Fruit fly (Drosophila melanogaster) whole organism, embryonic: Measurements from ENCODE around the gene CG43245.
A peak's percentile ranks its signal among the peaks of the same experiment; 100 is the strongest.

Experiments
- ATbp ChIP-seq: fragments of 200-800 bp; sonication (Bioruptor generic); optimal IDR thresholded peaks from 2 replicates; lab custom pipeline; 2017; ENCODE audit warnings: missing biosample characterization, mild to moderate bottlenecking, missing genetic modification characterization, missing genetic modification reagents
- Atf6 ChIP-seq: fragments of 200-800 bp; sonication (Bioruptor generic); IDR thresholded peaks from 2 replicates; pipeline ENCODE4 v1.3.6; 2022; ENCODE audit warnings: missing biosample characterization, missing genetic modification characterization
- CG10366 ChIP-seq: fragments of 200-800 bp; sonication (Bioruptor generic); IDR thresholded peaks from 2 replicates; pipeline ENCODE4 v1.3.6; 2022; ENCODE audit warnings: missing biosample characterization, missing genetic modification characterization
- CG11093 ChIP-seq: fragments of 200-800 bp; sonication (Bioruptor generic); IDR thresholded peaks from 3 replicates; pipeline ENCODE4 v1.3.6; 2022; ENCODE audit warnings: missing biosample characterization, missing genetic modification characterization
- CG11247 ChIP-seq: fragments of 200-800 bp; sonication (Bioruptor generic); IDR thresholded peaks from 2 replicates; pipeline ENCODE4 v1.3.6; 2022; ENCODE audit warnings: missing biosample characterization, missing genetic modification characterization
- CG11504 ChIP-seq: fragments of 200-800 bp; sonication (Bioruptor generic); optimal IDR thresholded peaks from 3 replicates; lab custom pipeline; 2019; ENCODE audit warnings: missing biosample characterization, mild to moderate bottlenecking, missing genetic modification characterization, moderate library complexity
- CG11560 ChIP-seq: fragments of 200-800 bp; sonication (Bioruptor generic); IDR thresholded peaks from 3 replicates; pipeline ENCODE4 v1.3.6; 2022; ENCODE audit warnings: missing biosample characterization, missing genetic modification characterization
- CG13123 ChIP-seq: fragments of 200-800 bp; sonication (Bioruptor generic); optimal IDR thresholded peaks from 2 replicates; lab custom pipeline; 2016; ENCODE audit warnings: missing biosample characterization, missing genetic modification characterization
- CG13424 ChIP-seq: fragments of 200-800 bp; sonication (Bioruptor generic); optimal IDR thresholded peaks from 2 replicates; lab custom pipeline; 2019; ENCODE audit warnings: missing biosample characterization, mild to moderate bottlenecking, missing genetic modification characterization, moderate library complexity
- CG14050 ChIP-seq: fragments of 200-800 bp; sonication (Bioruptor generic); IDR thresholded peaks from 3 replicates; pipeline ENCODE4 v1.3.6; 2022; ENCODE audit warnings: missing biosample characterization, missing genetic modification characterization
- CG15269 ChIP-seq: fragments of 200-800 bp; sonication (Bioruptor generic); optimal IDR thresholded peaks from 2 replicates; lab custom pipeline; 2018; ENCODE audit warnings: missing biosample characterization, mild to moderate bottlenecking, missing genetic modification characterization, moderate library complexity
- CG15696 ChIP-seq: fragments of 200-800 bp; sonication (Bioruptor generic); optimal IDR thresholded peaks from 2 replicates; lab custom pipeline; 2019; ENCODE audit warnings: missing biosample characterization, mild to moderate bottlenecking, missing genetic modification characterization, moderate library complexity
- CG1832 ChIP-seq: fragments of 200-800 bp; sonication (Bioruptor generic); optimal IDR thresholded peaks from 2 replicates; lab custom pipeline; 2017; ENCODE audit warnings: missing biosample characterization, mild to moderate bottlenecking, missing genetic modification characterization, inconsistent platforms
- CG2129 ChIP-seq: fragments of 200-800 bp; sonication (Bioruptor generic); IDR thresholded peaks from 2 replicates; pipeline ENCODE4 v1.3.6; 2022; ENCODE audit warnings: missing biosample characterization, missing genetic modification characterization; ENCODE audit not compliant: partially characterized antibody
- CG2889 ChIP-seq: fragments of 200-800 bp; sonication (Bioruptor generic); IDR thresholded peaks from 3 replicates; pipeline ENCODE4 v1.3.6; 2022; ENCODE audit warnings: missing biosample characterization, missing genetic modification characterization
- CG31388 ChIP-seq: fragments of 200-800 bp; sonication (Bioruptor generic); optimal IDR thresholded peaks from 2 replicates; lab custom pipeline; 2016; ENCODE audit warnings: missing biosample characterization, missing genetic modification characterization
- CG3726 ChIP-seq: fragments of 200-800 bp; sonication (Bioruptor generic); IDR thresholded peaks from 3 replicates; pipeline ENCODE4, ENCODE4 v1.3.6; 2022; ENCODE audit warnings: missing biosample characterization, missing genetic modification characterization
- CG3838 ChIP-seq: fragments of 200-800 bp; sonication (Bioruptor generic); optimal IDR thresholded peaks from 3 replicates; lab custom pipeline; 2016; ENCODE audit warnings: missing biosample characterization, missing genetic modification characterization
- CG42726 ChIP-seq: fragments of 200-800 bp; sonication (Bioruptor generic); IDR thresholded peaks from 2 replicates; pipeline ENCODE4 v1.3.6; 2022; ENCODE audit warnings: missing biosample characterization, missing genetic modification characterization; ENCODE audit not compliant: partially characterized antibody
- CG5245 ChIP-seq: fragments of 200-800 bp; sonication (Bioruptor generic); optimal IDR thresholded peaks from 3 replicates; lab custom pipeline; 2016; ENCODE audit warnings: missing biosample characterization, missing genetic modification characterization
- CG5953 ChIP-seq: fragments of 200-800 bp; sonication (Bioruptor generic); IDR thresholded peaks from 2 replicates; pipeline ENCODE4 v1.3.6; 2022; ENCODE audit warnings: missing biosample characterization, missing genetic modification characterization
- CG6654 ChIP-seq: fragments of 200-800 bp; sonication (Bioruptor generic); optimal IDR thresholded peaks from 2 replicates; lab custom pipeline; 2017; ENCODE audit warnings: missing biosample characterization, mild to moderate bottlenecking, missing genetic modification characterization
- CG6765 ChIP-seq: fragments of 200-800 bp; sonication (Bioruptor generic); optimal IDR thresholded peaks from 3 replicates; lab custom pipeline; 2017; ENCODE audit warnings: missing biosample characterization, mild to moderate bottlenecking, missing genetic modification characterization
- CG7745 ChIP-seq: fragments of 200-800 bp; sonication (Bioruptor generic); optimal IDR thresholded peaks from 2 replicates; lab custom pipeline; 2018; ENCODE audit warnings: missing biosample characterization, mild to moderate bottlenecking, missing genetic modification characterization, moderate library complexity
- CG8290 ChIP-seq, 3 experiments: fragments of 200-800 bp; sonication (Bioruptor generic); optimal IDR thresholded peaks; 2 replicates each; lab custom pipeline; 2016 to 2019; ENCODE audit warnings: missing biosample characterization in 3 of 3, missing genetic modification characterization in 3 of 3, mild to moderate bottlenecking in 2 of 3, moderate library complexity in 1 of 3
- CG9797 ChIP-seq: fragments of 200-800 bp; sonication (Bioruptor generic); optimal IDR thresholded peaks from 3 replicates; lab custom pipeline; 2018; ENCODE audit warnings: missing biosample characterization, mild to moderate bottlenecking, missing genetic modification characterization
- CG9876 ChIP-seq: fragments of 200-800 bp; sonication (Bioruptor generic); optimal IDR thresholded peaks from 2 replicates; lab custom pipeline; 2016; ENCODE audit warnings: missing biosample characterization, missing genetic modification characterization
- Chrac-16 ChIP-seq: fragments of 200-800 bp; sonication (Bioruptor generic); optimal IDR thresholded peaks from 3 replicates; lab custom pipeline; 2016; ENCODE audit warnings: missing biosample characterization, missing genetic modification characterization
- Dad ChIP-seq: fragments of 200-800 bp; sonication (Bioruptor generic); optimal IDR thresholded peaks from 3 replicates; lab custom pipeline; 2016; ENCODE audit warnings: missing biosample characterization, missing genetic modification characterization
- Dek ChIP-seq: fragments of 200-800 bp; sonication (Bioruptor generic); optimal IDR thresholded peaks from 3 replicates; lab custom pipeline; 2019; ENCODE audit warnings: missing biosample characterization, mild to moderate bottlenecking, missing genetic modification characterization, moderate library complexity
- Doc3 ChIP-seq: fragments of 200-800 bp; sonication (Bioruptor generic); IDR thresholded peaks from 3 replicates; pipeline ENCODE4 v1.3.6; 2022; ENCODE audit warnings: missing biosample characterization, missing genetic modification characterization; ENCODE audit not compliant: partially characterized antibody
- Dp ChIP-seq: fragments of 200-800 bp; sonication (Bioruptor generic); optimal IDR thresholded peaks from 2 replicates; lab custom pipeline; 2018; ENCODE audit warnings: missing biosample characterization, mild to moderate bottlenecking, missing genetic modification characterization, moderate library complexity
- Hr39 ChIP-seq: fragments of >200 bp; optimal IDR thresholded peaks from 2 replicates; lab custom pipeline; 2017
- NC2α ChIP-seq: fragments of 200-800 bp; sonication (Bioruptor generic); optimal IDR thresholded peaks from 2 replicates; lab custom pipeline; 2016; ENCODE audit warnings: missing biosample characterization, missing genetic modification characterization
- NK7.1 ChIP-seq: fragments of 200-800 bp; sonication (Bioruptor generic); optimal IDR thresholded peaks from 3 replicates; lab custom pipeline; 2016; ENCODE audit warnings: missing biosample characterization, missing genetic modification characterization
- Rfx ChIP-seq: fragments of 200-800 bp; sonication (Bioruptor generic); IDR thresholded peaks from 2 replicates; pipeline ENCODE4 v1.3.6; 2022; ENCODE audit warnings: missing biosample characterization, missing genetic modification characterization
- Taf1 ChIP-seq: fragments of 200-800 bp; sonication (Bioruptor generic); IDR thresholded peaks from 2 replicates; pipeline ENCODE4 v1.3.6; 2022; ENCODE audit warnings: missing biosample characterization, missing genetic modification characterization
- Trl ChIP-seq, 3 experiments: fragments of >200 bp in 2 of 3; fragments of 200-800 bp in 1 of 3; sonication (Bioruptor generic) in 1 of 3; optimal IDR thresholded peaks; 2 replicates in 1 of 3; 3 replicates in 2 of 3; lab custom pipeline; 2016 to 2017; ENCODE audit warnings: missing biosample characterization in 1 of 3, missing genetic modification characterization in 1 of 3
- Vsx1 ChIP-seq: fragments of 200-800 bp; sonication (Bioruptor generic); optimal IDR thresholded peaks from 2 replicates; lab custom pipeline; 2017; ENCODE audit warnings: missing biosample characterization, mild to moderate bottlenecking, missing genetic modification characterization, missing genetic modification reagents
- ap ChIP-seq: fragments of 200-800 bp; sonication (Bioruptor generic); IDR thresholded peaks from 2 replicates; pipeline ENCODE4 v1.3.6; 2022; ENCODE audit warnings: missing biosample characterization, missing genetic modification characterization
- caup ChIP-seq: fragments of 200-800 bp; sonication (Bioruptor generic); optimal IDR thresholded peaks from 3 replicates; lab custom pipeline; 2017; ENCODE audit warnings: missing biosample characterization, mild to moderate bottlenecking, missing genetic modification characterization, moderate library complexity; ENCODE audit not compliant: severe bottlenecking
- danr ChIP-seq: fragments of 200-800 bp; sonication (Bioruptor generic); IDR thresholded peaks from 2 replicates; pipeline ENCODE4 v1.3.6; 2022; ENCODE audit warnings: missing biosample characterization, missing genetic modification characterization
- hth ChIP-seq: fragments of >200 bp; optimal IDR thresholded peaks from 2 replicates; lab custom pipeline; 2017; ENCODE audit warnings: inconsistent platforms
- kay ChIP-seq: fragments of 200-800 bp; sonication (Bioruptor generic); optimal IDR thresholded peaks from 2 replicates; lab custom pipeline; 2016; ENCODE audit warnings: missing biosample characterization, missing genetic modification characterization
- lab ChIP-seq: fragments of 200-800 bp; sonication (Bioruptor generic); optimal IDR thresholded peaks from 3 replicates; lab custom pipeline; 2017; ENCODE audit warnings: missing biosample characterization, missing genetic modification characterization, mild to moderate bottlenecking, moderate library complexity, missing genetic modification reagents
- oc ChIP-seq: fragments of 200-800 bp; sonication (Bioruptor generic); optimal IDR thresholded peaks from 2 replicates; lab custom pipeline; 2018; ENCODE audit warnings: missing biosample characterization, mild to moderate bottlenecking, missing genetic modification characterization, moderate library complexity
- ranshi ChIP-seq: fragments of 200-800 bp; sonication (Bioruptor generic); IDR thresholded peaks from 2 replicates; pipeline ENCODE4 v1.3.6; 2022; ENCODE audit warnings: missing biosample characterization, missing genetic modification characterization
- slbo ChIP-seq: fragments of 200-800 bp; sonication (Bioruptor generic); IDR thresholded peaks from 2 replicates; pipeline ENCODE4 v1.3.6; 2022; ENCODE audit warnings: missing biosample characterization, missing genetic modification characterization
- slou ChIP-seq: fragments of 200-800 bp; sonication (Bioruptor generic); optimal IDR thresholded peaks from 3 replicates; lab custom pipeline; 2016; ENCODE audit warnings: missing biosample characterization, missing genetic modification characterization
- slp2 ChIP-seq: fragments of 200-800 bp; sonication (Bioruptor generic); optimal IDR thresholded peaks from 2 replicates; lab custom pipeline; 2016; ENCODE audit warnings: missing biosample characterization, missing genetic modification characterization

CG43245 gene

DNA sequence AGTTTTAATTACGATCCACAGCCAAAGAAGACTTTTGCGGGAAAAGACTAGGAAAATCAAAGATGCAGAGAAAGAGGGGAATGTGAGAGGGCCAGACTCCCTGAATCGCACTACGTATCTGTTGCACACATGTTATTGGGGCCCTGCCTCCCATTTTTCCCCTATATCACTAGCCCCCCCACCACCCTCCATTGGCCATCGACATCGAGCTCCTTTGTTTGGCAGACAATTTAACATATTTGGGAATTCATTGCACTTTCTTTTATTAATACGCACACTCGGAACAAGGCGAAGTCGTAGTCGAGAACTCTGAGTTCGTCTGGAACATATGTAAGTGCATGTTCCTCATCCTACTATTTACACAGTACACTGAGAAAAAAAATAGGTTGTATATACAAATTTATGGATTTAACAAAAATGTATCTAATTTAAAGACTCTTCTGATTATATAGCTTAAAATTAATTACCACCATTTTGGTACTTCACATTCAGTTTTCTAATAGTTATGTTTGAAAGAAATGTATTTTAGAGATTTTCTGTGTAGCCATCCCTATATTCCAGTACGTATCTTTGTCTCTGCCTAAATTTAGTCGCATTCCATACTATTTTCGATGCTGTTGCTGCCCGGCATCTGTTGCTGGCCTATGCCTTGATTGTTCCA, 11.4 kb downstream of the CG43245 start (continued):
- TF ChIP-seq CG3726 (no peak), CG31388 (GFP tag; lab: Kevin White, UChicago) (no peak), CG14050 (GFP tag; lab: Robert Waterston, UW) (no peak), Doc3 (GFP tag; lab: Robert Waterston, UW) (no peak), CG8290 (GFP tag; optimal IDR thresholded peaks at IDR 0.05; lab: Kevin White, UChicago) (peak; percentile 60), CG8290 (tag; optimal IDR thresholded peaks at IDR 0.05; lab: Kevin White, UChicago) (no peak), caup (GFP tag; lab: Kevin White, UChicago) (no peak), lab (GFP tag; lab: Kevin White, UChicago) (peak; percentile 43), CG10366 (GFP tag; lab: Robert Waterston, UW) (peak; percentile 47), CG7745 (peak; percentile 53), CG42726 (GFP tag; lab: Robert Waterston, UW) (no peak), ATbp (GFP tag; lab: Kevin White, UChicago) (peak; percentile 73), Rfx (GFP tag; lab: Robert Waterston, UW) (no peak), Chrac-16 (peak; percentile 57), CG5245 (GFP tag; lab: Kevin White, UChicago) (peak; percentile 64), CG6654 (GFP tag; lab: Kevin White, UChicago) (no peak), ranshi (GFP tag; lab: Robert Waterston, UW) (peak; percentile 49; the same call in 1 of the 2 replicates), slp2 (GFP tag; lab: Kevin White, UChicago) (no peak), Atf6 (GFP tag; lab: Robert Waterston, UW) (no peak), Vsx1 (GFP tag; lab: Kevin White, UChicago) (no peak), CG9876 (GFP tag; lab: Kevin White, UChicago) (no peak), CG2889 (GFP tag; lab: Robert Waterston, UW) (no peak), Taf1 (GFP tag; lab: Robert Waterston, UW) (no peak), CG11247 (GFP tag; lab: Robert Waterston, UW) (no peak), CG2129 (GFP tag; lab: Robert Waterston, UW) (no peak), CG15269 (tag; lab: Kevin White, UChicago) (peak; percentile 44), CG11093 (peak; percentile 19; the same call in 1 of the 3 replicates), slou (no peak), CG13424 (peak; percentile 79), CG11504 (tag; lab: Kevin White, UChicago) (peak; percentile 82), ap (GFP tag; lab: Robert Waterston, UW) (0 out of 2 replicates have a peak, but pooled peaks have one; percentile 34), Trl (optimal IDR thresholded peaks at IDR 0.05; lab: Kevin White, UChicago) (no peak), Trl (GFP tag; optimal IDR thresholded peaks at IDR 0.05; lab: Kevin White, UChicago) (no peak), CG5953 (GFP tag; lab: Robert Waterston, UW) (no peak), CG6765 (GFP tag; lab: Kevin White, UChicago) (no peak), NC2α (GFP tag; lab: Kevin White, UChicago) (no peak), NK7.1 (GFP tag; lab: Kevin White, UChicago) (no peak), danr (no peak), Dek (tag; lab: Kevin White, UChicago) (no peak), slbo (no peak), Dad (no peak), CG1832 (GFP tag; lab: Kevin White, UChicago) (no peak), Hr39 (no peak), CG15696 (peak; percentile 68), CG3838 (GFP tag; lab: Kevin White, UChicago) (no peak), oc (peak; percentile 85), CG13123 (GFP tag; lab: Kevin White, UChicago) (no peak), CG9797 (GFP tag; lab: Kevin White, UChicago) (no peak), CG11560 (no peak), Dp (GFP tag; lab: Kevin White, UChicago) (no peak), hth (lab: Kevin White, UChicago) (no peak), kay (GFP tag; lab: Kevin White, UChicago) (no peak)
